Fruit fly (Drosophila melanogaster) S2 (cell line): ENCODE results near the gene CCDC151.

ENCODE experiments used
- CG8478 ChIP-seq: fragments of >200 bp; optimal IDR thresholded peaks from 2 replicates; lab custom pipeline; 2018
- CTCF ChIP-seq, 2 experiments: fragments of >200 bp; optimal IDR thresholded peaks; 2 replicates each; lab custom pipeline; 2018

DNA sequence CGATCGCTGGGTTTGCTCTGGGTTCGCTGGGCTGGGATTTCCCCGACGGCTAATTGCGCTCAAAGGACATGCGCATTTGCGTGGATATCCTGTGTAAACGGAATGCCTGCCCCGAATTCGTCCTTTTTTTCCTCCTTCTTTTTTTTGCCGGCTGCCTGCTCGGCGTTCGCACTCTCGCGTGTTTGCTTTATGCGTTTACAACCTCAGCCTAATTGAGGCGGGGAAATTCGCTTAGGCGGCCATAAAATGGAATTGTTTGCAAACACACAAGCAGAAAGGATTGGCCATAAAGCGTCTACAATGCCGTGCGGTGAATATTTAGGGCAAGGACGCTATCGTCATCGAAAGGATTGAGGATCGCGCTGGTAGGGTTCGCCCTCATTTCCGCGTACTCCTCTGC, 44.2 kb downstream of the CCDC151 start:
- TF ChIP-seq CG8478 (lab: Kevin White, UChicago) (no peak), CTCF (optimal IDR thresholded peaks at IDR 0.05; lab: Kevin White, UChicago) (no peak)
